Worm (Caenorhabditis elegans) whole organism, late embryonic: ENCODE results near the gene Y11D7A.8.

Source experiments
- K02D7.2 ChIP-seq: sonication (generic microtip); optimal IDR thresholded peaks from 2 replicates; lab custom pipeline; 2017; ENCODE audit warnings: mild to moderate bottlenecking, missing genetic modification characterization, missing compliant biosample characterization
- ahr-1 ChIP-seq: sonication (generic microtip); optimal IDR thresholded peaks from 2 replicates; lab custom pipeline; 2016; ENCODE audit warnings: missing genetic modification characterization, missing compliant biosample characterization
- ceh-14 ChIP-seq: sonication (generic microtip); optimal IDR thresholded peaks from 2 replicates; lab custom pipeline; 2016; ENCODE audit warnings: missing genotype, missing genetic modification characterization, missing compliant biosample characterization
- ceh-19 ChIP-seq: fragments of 200-800 bp; sonication (Bioruptor generic); optimal IDR thresholded peaks from 2 replicates; lab custom pipeline; 2018; ENCODE audit warnings: mild to moderate bottlenecking, missing genetic modification characterization, missing compliant biosample characterization
- ceh-2 ChIP-seq: sonication (generic microtip); optimal IDR thresholded peaks from 2 replicates; lab custom pipeline; 2016; ENCODE audit warnings: missing genotype, missing genetic modification characterization, missing compliant biosample characterization
- ceh-30 ChIP-seq: fragments of 150-350 bp; optimal IDR thresholded peaks from 2 replicates; lab custom pipeline; 2014; ENCODE audit warnings: missing biosample characterization, missing genetic modification characterization
- ceh-31 ChIP-seq: sonication (generic microtip); optimal IDR thresholded peaks from 2 replicates; lab custom pipeline; 2016; ENCODE audit warnings: missing genetic modification characterization, missing compliant biosample characterization
- ceh-48 ChIP-seq: sonication (generic microtip); optimal IDR thresholded peaks from 2 replicates; lab custom pipeline; 2016; ENCODE audit warnings: missing genetic modification characterization, inconsistent platforms, missing compliant biosample characterization
- che-1 ChIP-seq: sonication (generic microtip); optimal IDR thresholded peaks from 2 replicates; lab custom pipeline; 2016; ENCODE audit warnings: mild to moderate bottlenecking, missing genetic modification characterization, missing compliant biosample characterization
- dmd-4 ChIP-seq: sonication (generic microtip); optimal IDR thresholded peaks from 2 replicates; lab custom pipeline; 2016; ENCODE audit warnings: borderline replicate concordance, missing genetic modification characterization, missing compliant biosample characterization
- dve-1 ChIP-seq: sonication (generic microtip); optimal IDR thresholded peaks from 2 replicates; lab custom pipeline; 2017; ENCODE audit warnings: antibody characterized with exemption, mild to moderate bottlenecking, missing genetic modification characterization, missing compliant biosample characterization
- elt-2 ChIP-seq: sonication (generic microtip); optimal IDR thresholded peaks from 2 replicates; lab custom pipeline; 2016; ENCODE audit warnings: missing genetic modification reagents, missing genetic modification characterization, missing compliant biosample characterization
- eyg-1 ChIP-seq: sonication (generic microtip); optimal IDR thresholded peaks from 2 replicates; lab custom pipeline; 2016; ENCODE audit warnings: missing genotype, missing genetic modification characterization, missing compliant biosample characterization
- fax-1 ChIP-seq: sonication (generic microtip); optimal IDR thresholded peaks from 2 replicates; lab custom pipeline; 2016; ENCODE audit warnings: missing genotype, missing genetic modification characterization, missing compliant biosample characterization
- fkh-10 ChIP-seq: fragments of 150-350 bp; optimal IDR thresholded peaks from 2 replicates; lab custom pipeline; 2014; ENCODE audit warnings: missing biosample characterization, missing genetic modification reagents, missing genetic modification characterization
- hlh-13 ChIP-seq: fragments of 200-800 bp; sonication (Bioruptor generic); optimal IDR thresholded peaks from 2 replicates; lab custom pipeline; 2018; ENCODE audit warnings: mild to moderate bottlenecking, missing genetic modification characterization, missing compliant biosample characterization
- hlh-15 ChIP-seq: sonication (generic microtip); optimal IDR thresholded peaks from 2 replicates; lab custom pipeline; 2016; ENCODE audit warnings: missing genetic modification characterization, missing compliant biosample characterization
- hlh-30 ChIP-seq: sonication (generic microtip); optimal IDR thresholded peaks from 2 replicates; lab custom pipeline; 2017; ENCODE audit warnings: antibody characterized with exemption, missing genetic modification characterization, missing compliant biosample characterization; ENCODE audit not compliant: insufficient read depth
- hlh-6 ChIP-seq: sonication (generic microtip); optimal IDR thresholded peaks from 2 replicates; lab custom pipeline; 2016; ENCODE audit warnings: missing genotype, missing genetic modification characterization, missing compliant biosample characterization
- hlh-8 ChIP-seq: sonication (generic microtip); optimal IDR thresholded peaks from 2 replicates; lab custom pipeline; 2016; ENCODE audit warnings: missing genotype, missing genetic modification characterization, missing compliant biosample characterization
- nfya-1 ChIP-seq: sonication (generic microtip); optimal IDR thresholded peaks from 2 replicates; lab custom pipeline; 2017; ENCODE audit warnings: missing genetic modification characterization, mild to moderate bottlenecking, missing compliant biosample characterization, antibody characterized with exemption, moderate library complexity
- pag-3 ChIP-seq: sonication (generic microtip); optimal IDR thresholded peaks from 2 replicates; lab custom pipeline; 2016; ENCODE audit warnings: missing compliant biosample characterization, missing genetic modification characterization, borderline replicate concordance
- pha-2 ChIP-seq: sonication (generic microtip); optimal IDR thresholded peaks from 2 replicates; lab custom pipeline; 2017; ENCODE audit warnings: mild to moderate bottlenecking, missing genetic modification characterization, missing compliant biosample characterization
- pha-4 ChIP-seq: fragments of 150-350 bp; optimal IDR thresholded peaks from 2 replicates; lab custom pipeline; 2018; ENCODE audit warnings: missing biosample characterization, missing genetic modification reagents, missing genetic modification characterization
- pqm-1 ChIP-seq: sonication (generic microtip); optimal IDR thresholded peaks from 2 replicates; lab custom pipeline; 2016; ENCODE audit warnings: missing genetic modification characterization, missing compliant biosample characterization
- pros-1 ChIP-seq: fragments of 150-350 bp; optimal IDR thresholded peaks from 2 replicates; lab custom pipeline; 2014; ENCODE audit warnings: missing biosample characterization, missing genetic modification reagents, missing genetic modification characterization
- sdc-2 ChIP-seq: sonication (generic microtip); optimal IDR thresholded peaks from 2 replicates; lab custom pipeline; 2016; ENCODE audit warnings: missing genotype, missing genetic modification characterization, missing compliant biosample characterization
- tbx-7 ChIP-seq: sonication (generic microtip); optimal IDR thresholded peaks from 2 replicates; lab custom pipeline; 2016; ENCODE audit warnings: missing genotype, missing genetic modification characterization, missing compliant biosample characterization
- unc-42 ChIP-seq: sonication (generic microtip); optimal IDR thresholded peaks from 2 replicates; lab custom pipeline; 2016; ENCODE audit warnings: missing genotype, missing genetic modification characterization, missing compliant biosample characterization
- unc-86 ChIP-seq: sonication (generic microtip); optimal IDR thresholded peaks from 2 replicates; lab custom pipeline; 2016; ENCODE audit warnings: missing genetic modification characterization, missing compliant biosample characterization
- zip-5 ChIP-seq: sonication (generic microtip); optimal IDR thresholded peaks from 2 replicates; lab custom pipeline; 2016; ENCODE audit warnings: missing genetic modification characterization, missing compliant biosample characterization

Gene Y11D7A.8

ce11 chrIV:9296285-9296684 lies 45.1 kb downstream of the Y11D7A.8 start, which contains the start of gene F49C12.1:
TSS of gene F49C12.1 (minus strand) at chrIV:9296354.
- TF ChIP-seq hlh-30 (tag; lab: Kevin White, UChicago) (no peak), che-1 (no peak), pha-2 (tag; lab: Kevin White, UChicago) (no peak), pha-4 (tag; lab: Kevin White, UChicago) (no peak), hlh-13 (no peak), eyg-1 (no peak), sdc-2 (no peak), elt-2 (tag; lab: Kevin White, UChicago) (no peak), hlh-15 (tag; lab: Kevin White, UChicago) (no peak), ceh-31 (tag; lab: Kevin White, UChicago) (no peak), ceh-2 (tag; lab: Kevin White, UChicago) (no peak), dve-1 (tag; lab: Kevin White, UChicago) (no peak), unc-86 (tag; lab: Kevin White, UChicago) (no peak)

- TF ChIP-seq pqm-1 (no peak), ahr-1 (tag; lab: Kevin White, UChicago) (no peak), ceh-30 (no peak), fax-1 (tag; lab: Kevin White, UChicago) (no peak), dmd-4 (tag; lab: Kevin White, UChicago) (no peak), ceh-19 (GFP tag; lab: Kevin White, UChicago) (no peak), unc-86 (tag; lab: Kevin White, UChicago) (no peak), dve-1 (tag; lab: Kevin White, UChicago) (no peak), zip-5 (tag; lab: Kevin White, UChicago) (no peak), nfya-1 (tag; lab: Kevin White, UChicago) (no peak)
Measured at ce11 chrIV:9299145-9299544, 48.0 kb downstream of the Y11D7A.8 start, which contains the start of gene F49C12.2. TSS of gene F49C12.2 (minus strand) at chrIV:9299245.

- TF ChIP-seq pag-3 (tag; lab: Kevin White, UChicago) (no peak), pha-2 (tag; lab: Kevin White, UChicago) (no peak), fax-1 (tag; lab: Kevin White, UChicago) (no peak), fkh-10 (GFP tag; lab: Kevin White, UChicago) (no peak), ceh-14 (tag; lab: Kevin White, UChicago) (no peak), unc-42 (no peak), pqm-1 (no peak), ceh-48 (tag; lab: Kevin White, UChicago) (no peak), ceh-2 (tag; lab: Kevin White, UChicago) (no peak), ceh-31 (tag; lab: Kevin White, UChicago) (no peak), hlh-6 (no peak), pros-1 (no peak), tbx-7 (tag; lab: Kevin White, UChicago) (no peak), elt-2 (tag; lab: Kevin White, UChicago) (no peak), hlh-8 (tag; lab: Kevin White, UChicago) (no peak), K02D7.2 (tag; lab: Kevin White, UChicago) (no peak)
Measured at ce11 chrIV:9300127-9300526, 48.9 kb downstream of the Y11D7A.8 start, which contains the start of gene F49C12.3. TSS of gene F49C12.3 (plus strand) at chrIV:9300427.
